Fruit fly (Drosophila melanogaster) whole organism, wandering third instar larva: ENCODE measurements around the gene CG15210.

Experiments
- CG32264 ChIP-seq: fragments of 200-800 bp; sonication (Bioruptor generic); optimal IDR thresholded peaks from 2 replicates; lab custom pipeline; 2016; ENCODE audit warnings: missing biosample characterization, missing genetic modification characterization
- CG9705 ChIP-seq: fragments of 200-800 bp; sonication (Bioruptor generic); optimal IDR thresholded peaks from 2 replicates; lab custom pipeline; 2018; ENCODE audit warnings: missing biosample characterization, mild to moderate bottlenecking, missing genetic modification characterization
- CrebA ChIP-seq: fragments of 200-800 bp; sonication (Bioruptor generic); optimal IDR thresholded peaks from 2 replicates; lab custom pipeline; 2016; ENCODE audit warnings: missing biosample characterization, mild to moderate bottlenecking, missing genetic modification characterization, borderline replicate concordance
- Dfd ChIP-seq: fragments of >200 bp; optimal IDR thresholded peaks from 2 replicates; lab custom pipeline; 2017; ENCODE audit warnings: missing biosample characterization, missing genetic modification characterization
- Dif ChIP-seq: fragments of 200-275, 200-300 bp; sonication (Bioruptor generic); optimal IDR thresholded peaks from 2 replicates; lab custom pipeline; 2018; ENCODE audit warnings: missing biosample characterization, missing genetic modification characterization; ENCODE audit not compliant: partially characterized antibody
- GATAd ChIP-seq: sonication (Bioruptor generic); optimal IDR thresholded peaks from 2 replicates; lab custom pipeline; 2016; ENCODE audit warnings: missing biosample characterization, missing genetic modification characterization
- HLH106 ChIP-seq: fragments of 200-800 bp; optimal IDR thresholded peaks from 3 replicates; lab custom pipeline; 2019; ENCODE audit warnings: missing biosample characterization, mild to moderate bottlenecking, missing genetic modification characterization, moderate library complexity
- Hnf4 ChIP-seq: fragments of 200-800 bp; sonication (Bioruptor generic); optimal IDR thresholded peaks from 2 replicates; lab custom pipeline; 2016; ENCODE audit warnings: missing biosample characterization, mild to moderate bottlenecking, missing genetic modification characterization
- Hr78 ChIP-seq: fragments of >200 bp; optimal IDR thresholded peaks from 2 replicates; lab custom pipeline; 2017; ENCODE audit warnings: missing biosample characterization, missing genetic modification characterization
- Hr83 ChIP-seq: fragments of 200-300 bp; sonication (Bioruptor generic); optimal IDR thresholded peaks from 2 replicates; lab custom pipeline; 2016; ENCODE audit warnings: missing biosample characterization, mild to moderate bottlenecking, missing genetic modification characterization, moderate library complexity; ENCODE audit not compliant: poor library complexity, severe bottlenecking
- Jra ChIP-seq: sonication (Bioruptor generic); optimal IDR thresholded peaks from 2 replicates; lab custom pipeline; 2016; ENCODE audit warnings: missing biosample characterization, missing genetic modification characterization
- Mio ChIP-seq: sonication (Bioruptor generic); optimal IDR thresholded peaks from 2 replicates; lab custom pipeline; 2016; ENCODE audit warnings: missing biosample characterization, missing genetic modification characterization
- Myc ChIP-seq: fragments of >200 bp; optimal IDR thresholded peaks from 2 replicates; lab custom pipeline; 2017
- OdsH ChIP-seq: fragments of 200-800 bp; sonication (Bioruptor generic); optimal IDR thresholded peaks from 2 replicates; lab custom pipeline; 2016; ENCODE audit warnings: missing biosample characterization, mild to moderate bottlenecking, missing genetic modification characterization
- Sp1 ChIP-seq: fragments of 200-800 bp; sonication (Bioruptor generic); optimal IDR thresholded peaks from 3 replicates; lab custom pipeline; 2019; ENCODE audit warnings: missing biosample characterization, mild to moderate bottlenecking, missing genetic modification characterization, moderate library complexity
- br ChIP-seq: fragments of 200-800 bp; sonication (Bioruptor generic); optimal IDR thresholded peaks from 2 replicates; lab custom pipeline; 2016; ENCODE audit warnings: missing biosample characterization, missing genetic modification characterization
- brk ChIP-seq: fragments of 200-800 bp; sonication (Bioruptor generic); optimal IDR thresholded peaks from 2 replicates; lab custom pipeline; 2016; ENCODE audit warnings: missing biosample characterization, mild to moderate bottlenecking, missing genetic modification characterization
- dl ChIP-seq, 2 experiments: fragments of 175-275, 200-275 bp in 1 of 2; fragments of 200-275 bp in 1 of 2; sonication (Bioruptor generic); optimal IDR thresholded peaks; lab custom pipeline; 2018; ENCODE audit warnings: mild to moderate bottlenecking in 2 of 2, missing biosample characterization in 2 of 2, missing genetic modification characterization in 2 of 2, moderate library complexity in 2 of 2; ENCODE audit not compliant: partially characterized antibody in 2 of 2, insufficient read depth in 1 of 2
- dmrt93B ChIP-seq: fragments of 200-800 bp; sonication (Bioruptor generic); optimal IDR thresholded peaks from 2 replicates; lab custom pipeline; 2018; ENCODE audit warnings: missing biosample characterization, mild to moderate bottlenecking, missing genetic modification characterization
- ey ChIP-seq: fragments of 200-800 bp; sonication (Bioruptor generic); optimal IDR thresholded peaks from 2 replicates; lab custom pipeline; 2016; ENCODE audit warnings: missing biosample characterization, missing genetic modification characterization
- foxo ChIP-seq, 2 experiments: fragments of 200-800 bp; sonication (Bioruptor generic); optimal IDR thresholded peaks; 2 replicates in 1 of 2; 3 replicates in 1 of 2; lab custom pipeline; 2016 to 2017; ENCODE audit warnings: missing biosample characterization in 2 of 2, missing genetic modification characterization in 2 of 2
- fru ChIP-seq: fragments of 200-800 bp; sonication (Bioruptor generic); optimal IDR thresholded peaks from 3 replicates; lab custom pipeline; 2016; ENCODE audit warnings: missing biosample characterization, mild to moderate bottlenecking, missing genetic modification characterization
- h ChIP-seq: fragments of 200-800 bp; sonication (Bioruptor generic); optimal IDR thresholded peaks from 3 replicates; lab custom pipeline; 2016; ENCODE audit warnings: missing biosample characterization, mild to moderate bottlenecking, missing genetic modification characterization
- jim ChIP-seq: fragments of 175-275, 200-325 bp; sonication (Bioruptor generic); optimal IDR thresholded peaks from 2 replicates; lab custom pipeline; 2016; ENCODE audit warnings: missing biosample characterization, mild to moderate bottlenecking, missing genetic modification characterization
- lola ChIP-seq: fragments of >200 bp; optimal IDR thresholded peaks from 2 replicates; lab custom pipeline; 2017; ENCODE audit warnings: missing biosample characterization, missing genetic modification characterization
- pan ChIP-seq: fragments of >200 bp; optimal IDR thresholded peaks from 2 replicates; lab custom pipeline; 2017
- psq ChIP-seq: fragments of 200-800 bp; sonication (Bioruptor generic); optimal IDR thresholded peaks from 3 replicates; lab custom pipeline; 2017; ENCODE audit warnings: missing biosample characterization, mild to moderate bottlenecking, missing genetic modification characterization, moderate library complexity
- rgr ChIP-seq: fragments of 200-800 bp; sonication (Bioruptor generic); optimal IDR thresholded peaks from 3 replicates; lab custom pipeline; 2016; ENCODE audit warnings: missing biosample characterization, mild to moderate bottlenecking, missing genetic modification characterization
- sage ChIP-seq: fragments of 200-800 bp; sonication (Bioruptor generic); optimal IDR thresholded peaks from 2 replicates; lab custom pipeline; 2016; ENCODE audit warnings: missing biosample characterization, mild to moderate bottlenecking, missing genetic modification characterization
- sv ChIP-seq: fragments of 200-800 bp; sonication (Bioruptor generic); optimal IDR thresholded peaks from 3 replicates; lab custom pipeline; 2016; ENCODE audit warnings: missing biosample characterization, missing genetic modification characterization
- tai ChIP-seq: sonication (Bioruptor generic); optimal IDR thresholded peaks from 2 replicates; lab custom pipeline; 2016; ENCODE audit warnings: missing biosample characterization, missing genetic modification characterization
- woc ChIP-seq: sonication (Bioruptor generic); optimal IDR thresholded peaks from 2 replicates; lab custom pipeline; 2016; ENCODE audit warnings: missing biosample characterization, mild to moderate bottlenecking, missing genetic modification characterization

CG15210 gene

DNA sequence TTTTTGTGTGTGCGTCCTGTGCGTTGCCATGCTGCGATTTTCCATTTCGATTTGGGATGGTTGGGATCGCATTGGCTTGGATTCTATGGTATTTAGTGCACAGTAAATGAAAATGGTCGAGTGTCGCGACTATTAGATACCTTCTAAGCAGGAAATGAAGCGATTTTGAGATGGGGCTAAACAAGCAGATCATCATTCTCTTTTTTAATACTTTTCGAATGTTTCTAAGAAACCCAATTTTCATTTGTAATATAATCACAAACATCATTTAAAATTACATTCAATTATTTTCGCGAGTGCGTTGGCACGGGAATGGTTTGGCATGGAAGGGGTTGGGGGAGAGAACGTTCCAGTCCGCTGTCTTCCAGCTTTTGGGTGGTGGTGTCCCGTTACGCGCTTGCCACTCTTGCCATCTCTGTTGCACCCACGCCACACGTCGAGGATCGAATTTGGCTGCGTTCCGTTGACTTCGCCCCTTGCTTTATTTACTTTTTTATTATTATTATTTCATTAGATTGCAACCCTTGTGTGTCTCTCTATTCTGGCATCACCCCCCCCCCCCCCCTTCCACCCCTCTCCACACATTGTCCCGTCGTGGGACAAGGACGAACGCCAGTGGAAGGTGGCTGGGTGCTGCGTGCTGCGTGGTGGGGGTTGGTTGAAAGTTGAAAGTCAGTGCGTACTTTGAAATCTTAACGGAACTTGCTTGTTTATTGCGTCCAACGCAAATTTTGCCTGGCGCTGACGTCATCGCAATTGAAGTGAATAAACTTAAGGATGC is 13.5 kb upstream of the CG15210 start:
- TF ChIP-seq Myc (lab: Kevin White, UChicago) (no peak), CrebA (no peak), Hnf4 (no peak), Dfd (GFP tag; lab: Kevin White, UChicago) (peak; percentile 40), psq (no peak)

DNA sequence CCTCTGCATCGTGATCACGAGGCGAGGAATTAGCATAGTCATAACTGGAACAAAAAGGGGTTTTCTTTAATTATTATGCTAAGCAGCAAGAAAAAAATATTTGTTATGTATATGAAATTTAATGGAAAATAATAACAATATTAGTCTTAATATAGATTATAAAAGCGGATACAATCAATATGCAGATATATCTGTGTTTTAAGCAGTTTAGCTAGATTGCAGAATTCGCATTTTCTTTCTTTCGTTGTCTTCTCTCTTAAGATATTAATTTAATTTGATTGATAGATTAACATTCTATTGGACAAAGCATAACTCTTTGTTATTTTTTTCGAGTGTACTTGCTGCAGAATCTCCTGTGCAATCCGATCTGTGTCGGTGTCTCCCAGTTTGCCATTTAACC is 11.7 kb upstream of the CG15210 start:
- TF ChIP-seq Dif (GFP tag; lab: Kevin White, UChicago) = no peak
- no peak for TF ChIP-seq Hr83 (GFP tag; lab: Kevin White, UChicago)
- peak; percentile 11 for TF ChIP-seq psq
- no peak for TF ChIP-seq sage (GFP tag; lab: Kevin White, UChicago)
- peak; percentile 22 for TF ChIP-seq HLH106 (tag; lab: Kevin White, UChicago)
- TF ChIP-seq Myc (lab: Kevin White, UChicago) = no peak
- no peak for TF ChIP-seq br (GFP tag; lab: Kevin White, UChicago)
- peak; percentile 18 for TF ChIP-seq Sp1 (GFP tag; lab: Kevin White, UChicago)

DNA sequence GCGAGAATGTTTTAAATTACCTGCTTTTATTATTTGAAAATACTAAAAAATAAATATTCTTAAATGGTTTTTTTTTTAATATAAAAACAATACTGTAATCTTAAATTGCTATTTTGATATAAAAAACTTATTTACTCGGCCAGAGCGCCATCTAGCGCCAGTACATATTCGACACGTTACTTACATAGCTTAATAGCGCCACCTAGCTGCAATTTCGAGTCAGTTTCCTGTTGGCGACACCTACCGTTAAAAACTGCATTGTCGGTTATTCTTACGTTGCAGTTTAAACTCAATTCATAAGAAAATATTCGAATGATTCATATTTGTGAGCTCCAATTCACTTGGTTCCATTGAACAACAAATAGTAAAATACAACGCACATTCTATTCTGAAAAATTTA is 6.7 kb upstream of the CG15210 start:
- TF ChIP-seq OdsH (GFP tag; lab: Kevin White, UChicago) = peak; percentile 51
- peak; percentile 57 for TF ChIP-seq sv (GFP tag; lab: Kevin White, UChicago)
- no peak for TF ChIP-seq dl (GFP tag; optimal IDR thresholded peaks at IDR 0.05; lab: Kevin White, UChicago; ENCODE audit: insufficient read depth in 1 of 2, partially characterized antibody in 2 of 2)
- TF ChIP-seq foxo (GFP tag; optimal IDR thresholded peaks at IDR 0.05; lab: Kevin White, UChicago) = peak in 1 of 2 experiments; percentile 73
- no peak for TF ChIP-seq CG32264 (GFP tag; lab: Kevin White, UChicago)
- TF ChIP-seq Hr78 (GFP tag; lab: Kevin White, UChicago) = no peak
- TF ChIP-seq Sp1 (GFP tag; lab: Kevin White, UChicago) = no peak
- peak; percentile 65 for TF ChIP-seq CG9705 (GFP tag; lab: Kevin White, UChicago)
- TF ChIP-seq tai (GFP tag; lab: Kevin White, UChicago) = peak; percentile 62
- TF ChIP-seq HLH106 (tag; lab: Kevin White, UChicago) = peak; percentile 65
- no peak for TF ChIP-seq brk
- peak; percentile 17 for TF ChIP-seq GATAd (GFP tag; lab: Kevin White, UChicago)
- TF ChIP-seq Myc (lab: Kevin White, UChicago) = peak; percentile 93
- TF ChIP-seq dmrt93B (GFP tag; lab: Kevin White, UChicago) = peak; percentile 44
- TF ChIP-seq CrebA = no peak
- TF ChIP-seq lola (GFP tag; lab: Kevin White, UChicago) = no peak
- peak; percentile 39 for TF ChIP-seq psq
- TF ChIP-seq br (GFP tag; lab: Kevin White, UChicago) = peak; percentile 13
- peak; percentile 51 for TF ChIP-seq Hnf4
- TF ChIP-seq h (GFP tag; lab: Kevin White, UChicago) = peak; percentile 46
- no peak for TF ChIP-seq Jra (GFP tag; lab: Kevin White, UChicago)
- TF ChIP-seq Hr83 (GFP tag; lab: Kevin White, UChicago) = peak; percentile 23
- peak; percentile 65 for TF ChIP-seq rgr
- TF ChIP-seq fru (GFP tag; lab: Kevin White, UChicago) = peak; percentile 39
- peak; percentile 42 for TF ChIP-seq ey
- no peak for TF ChIP-seq Mio

DNA sequence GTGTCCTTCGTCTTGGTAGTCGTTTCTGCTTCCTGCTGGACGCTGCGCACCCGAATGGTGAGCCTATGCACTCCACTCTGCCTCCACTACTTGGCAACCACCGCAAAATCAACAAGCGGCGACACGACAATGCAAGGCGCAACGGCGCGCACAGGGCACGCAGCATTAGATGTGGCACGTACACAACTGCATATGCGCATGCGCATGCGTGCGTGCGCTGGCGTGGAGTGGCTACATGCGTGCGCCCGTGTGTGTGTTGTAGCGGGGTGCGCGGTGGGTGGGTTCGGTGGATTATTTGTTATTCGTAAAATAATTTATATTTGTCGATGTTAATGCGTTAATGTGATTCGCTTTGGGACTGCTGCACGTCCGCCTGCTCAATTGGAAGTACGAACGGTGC is 3.4 kb upstream of the CG15210 start:
- TF ChIP-seq pan (lab: Kevin White, UChicago) (peak; percentile 67), Hr78 (GFP tag; lab: Kevin White, UChicago) (no peak), foxo (GFP tag; optimal IDR thresholded peaks at IDR 0.05; lab: Kevin White, UChicago) (no peak), woc (GFP tag; lab: Kevin White, UChicago) (no peak), jim (GFP tag; lab: Kevin White, UChicago) (no peak), h (GFP tag; lab: Kevin White, UChicago) (no peak)
